Worm (Caenorhabditis elegans) whole organism, L3 larva: ENCODE results near the gene ZK892.6.
A peak's percentile ranks its signal among the peaks of the same experiment; 100 is the strongest.

ENCODE experiments used
- ZK546.5 ChIP-seq: sonication (generic microtip); optimal IDR thresholded peaks from 2 replicates; lab custom pipeline; 2017; ENCODE audit warnings: missing biosample characterization, missing genetic modification characterization
- aly-2 ChIP-seq: fragments of 150-350 bp; optimal IDR thresholded peaks from 2 replicates; lab custom pipeline; 2014; ENCODE audit warnings: missing biosample characterization, missing genetic modification characterization
- fos-1 ChIP-seq: fragments of 150-350 bp; optimal IDR thresholded peaks from 2 replicates; lab custom pipeline; 2014; ENCODE audit warnings: missing biosample characterization, missing genetic modification characterization
- hmg-11 ChIP-seq: sonication (generic microtip); optimal IDR thresholded peaks from 2 replicates; lab custom pipeline; 2016; ENCODE audit warnings: missing genetic modification characterization, missing compliant biosample characterization
- lin-15B ChIP-seq: fragments of 150-350 bp; optimal IDR thresholded peaks from 2 replicates; lab custom pipeline; 2014; ENCODE audit warnings: missing biosample characterization, missing genetic modification characterization
- lin-39 ChIP-seq: fragments of 150-350 bp; optimal IDR thresholded peaks from 2 replicates; lab custom pipeline; 2018; ENCODE audit warnings: missing biosample characterization, missing genetic modification reagents, missing genetic modification characterization
- nfya-1 ChIP-seq: sonication (generic microtip); optimal IDR thresholded peaks from 2 replicates; lab custom pipeline; 2017; ENCODE audit warnings: missing genetic modification characterization, mild to moderate bottlenecking, missing compliant biosample characterization, antibody characterized with exemption, moderate library complexity; ENCODE audit not compliant: insufficient read depth
- nhr-11 ChIP-seq: fragments of 150-350 bp; optimal IDR thresholded peaks from 2 replicates; lab custom pipeline; 2014; ENCODE audit warnings: missing biosample characterization, missing genetic modification characterization
- nhr-23 ChIP-seq: fragments of 150-350 bp; optimal IDR thresholded peaks from 2 replicates; lab custom pipeline; 2014; ENCODE audit warnings: missing biosample characterization, missing genetic modification reagents, missing genetic modification characterization
- nhr-43 ChIP-seq: sonication (generic microtip); optimal IDR thresholded peaks from 2 replicates; lab custom pipeline; 2016; ENCODE audit warnings: mild to moderate bottlenecking, missing genetic modification characterization, missing compliant biosample characterization; ENCODE audit not compliant: poor library complexity, severe bottlenecking
- zag-1 ChIP-seq: fragments of 150-350 bp; optimal IDR thresholded peaks from 2 replicates; lab custom pipeline; 2014; ENCODE audit warnings: missing biosample characterization, missing genetic modification characterization

ZK892.6 gene

ce11 chrII:9931012-9931411 is 48.9 kb downstream of the ZK892.6 start:
- TF ChIP-seq ZK546.5 (tag; lab: Kevin White, UChicago) (no peak), lin-15B (tag; lab: Kevin White, UChicago) (peak; percentile 78), lin-39 (tag; lab: Kevin White, UChicago) (no peak), nhr-11 (tag; lab: Kevin White, UChicago) (peak; percentile 49), nhr-43 (tag; lab: Kevin White, UChicago) (peak; percentile 9), hmg-11 (tag; lab: Kevin White, UChicago) (peak; percentile 59), zag-1 (tag; lab: Kevin White, UChicago) (no peak), fos-1 (tag; lab: Kevin White, UChicago) (no peak), aly-2 (tag; lab: Kevin White, UChicago) (no peak), nfya-1 (tag; lab: Kevin White, UChicago) (peak; percentile 47), nhr-23 (tag; lab: Kevin White, UChicago) (no peak)
